Fruit fly (Drosophila melanogaster) Kc167 (cell line): ENCODE results near the gene Uba2.

Source experiments
- Sin3A ChIP-seq: fragments of >200 bp; optimal IDR thresholded peaks from 2 replicates; lab custom pipeline; 2018; ENCODE audit warnings: missing external identifiers
- h ChIP-seq: fragments of >200 bp; optimal IDR thresholded peaks from 3 replicates; lab custom pipeline; 2018; ENCODE audit warnings: missing external identifiers
- psq ChIP-seq: fragments of >200 bp; optimal IDR thresholded peaks from 2 replicates; lab custom pipeline; 2017; ENCODE audit warnings: missing external identifiers
- ttk ChIP-seq: sonication (Bioruptor generic); optimal IDR thresholded peaks from 2 replicates; lab custom pipeline; 2017; ENCODE audit warnings: missing external identifiers

- TF ChIP-seq psq (lab: Kevin White, UChicago) = no peak
- TF ChIP-seq Sin3A (lab: Kevin White, UChicago) = no peak
- no peak for TF ChIP-seq h (lab: Kevin White, UChicago)
- TF ChIP-seq ttk (lab: Kevin White, UChicago) = no peak
These were observed 32.9 kb downstream of the Uba2 start for dm6 chr3L:8094652-8095129.
